Worm (Caenorhabditis elegans): ENCODE measurements around the gene Y49F6A.5.

The Y49F6A.5 gene

ce11 chrII:3626872-3627271, 17.2 kb upstream of the Y49F6A.5 start, which contains the start of gene M151.3:
M151.3 (plus strand) TSS chrII:3627172.
- TF ChIP-seq rec-8 (tag; optimal IDR thresholded peaks at IDR 0.05) (no peak), K12H6.12 (tag; optimal IDR thresholded peaks at IDR 0.05) (no peak), nfya-1 (tag; optimal IDR thresholded peaks at IDR 0.05; ENCODE audit: borderline replicate concordance, insufficient read depth) (no peak), ets-4 (GFP tag; optimal IDR thresholded peaks at IDR 0.05) (no peak), somi-1 (GFP tag; optimal IDR thresholded peaks at IDR 0.05) (no peak), F22D6.2 (tag; optimal IDR thresholded peaks at IDR 0.05) (no peak), ceh-40 (GFP tag; IDR thresholded peaks at IDR 0.05) (no peak), attf-5 (GFP tag; optimal IDR thresholded peaks at IDR 0.05) (no peak), lsy-27 (tag; optimal IDR thresholded peaks at IDR 0.05; ENCODE audit: borderline replicate concordance, insufficient read depth) (no peak), let-526 (GFP tag; IDR thresholded peaks at IDR 0.05) (no peak), F57C9.4 (tag; optimal IDR thresholded peaks at IDR 0.05) (no peak), cebp-1 (GFP tag; IDR thresholded peaks at IDR 0.05) (no peak), cebp-1 (tag; optimal IDR thresholded peaks at IDR 0.05) (no peak), ztf-28 (GFP tag; IDR thresholded peaks at IDR 0.05) (no peak), ztf-22 (GFP tag; optimal IDR thresholded peaks at IDR 0.05) (no peak), B0035.1 (tag; optimal IDR thresholded peaks at IDR 0.05) (no peak)

ce11 chrII:3622014-3622413, 12.3 kb upstream of the Y49F6A.5 start, which contains the start of gene M151.7:
M151.7 (plus strand) TSS chrII:3622314.
- TF ChIP-seq hmg-1.2 (GFP tag; IDR thresholded peaks at IDR 0.05) (no peak), F10E7.11 (tag; optimal IDR thresholded peaks at IDR 0.05) (no peak), athp-1 (tag; optimal IDR thresholded peaks at IDR 0.05) (no peak), egrh-3 (GFP tag; IDR thresholded peaks at IDR 0.05) (no peak), zfh-2 (GFP tag; conservative IDR thresholded peaks at IDR 0.05) (no peak), let-607 (tag; optimal IDR thresholded peaks at IDR 0.05) (no peak), hlh-26 (GFP tag; conservative IDR thresholded peaks at IDR 0.05) (no peak), F33H1.4 (GFP tag; IDR thresholded peaks at IDR 0.05) (no peak), B0019.2 (GFP tag; conservative IDR thresholded peaks at IDR 0.05) (no peak), B0261.1 (tag; optimal IDR thresholded peaks at IDR 0.05) (no peak)

- TF ChIP-seq unc-62 (GFP tag; optimal IDR thresholded peaks at IDR 0.05): no peak
- TF ChIP-seq madf-6 (GFP tag; IDR thresholded peaks at IDR 0.05): peak; percentile 36; the same call in 1 of the 2 replicates
- TF ChIP-seq aptf-2 (GFP tag; conservative IDR thresholded peaks at IDR 0.05): peak; percentile 56; the same call in 1 of the 2 replicates
- TF ChIP-seq dpl-1 (GFP tag; optimal IDR thresholded peaks at IDR 0.05): peak; percentile 24
- TF ChIP-seq madf-8 (GFP tag; conservative IDR thresholded peaks at IDR 0.05): 0 out of 2 replicates have a peak, but pooled peaks have one; percentile 20
- peak; percentile 66 for TF ChIP-seq efl-1 (GFP tag; optimal IDR thresholded peaks at IDR 0.05)
- no peak for TF ChIP-seq ztf-26 (tag; optimal IDR thresholded peaks at IDR 0.05)
Measured at ce11 chrII:3620862-3621261, 11.2 kb upstream of the Y49F6A.5 start.

- TF ChIP-seq ets-4 (GFP tag; optimal IDR thresholded peaks at IDR 0.05) (no peak), sptf-2 (GFP tag; optimal IDR thresholded peaks at IDR 0.05) (no peak), ztf-28 (GFP tag; IDR thresholded peaks at IDR 0.05) (no peak), aptf-3 (GFP tag; IDR thresholded peaks at IDR 0.05) (no peak), ama-1 (optimal IDR thresholded peaks at IDR 0.05) (no peak), ama-1 (GFP tag; optimal IDR thresholded peaks at IDR 0.05) (no peak), ztf-26 (tag; optimal IDR thresholded peaks at IDR 0.05) (no peak), akir-1 (GFP tag; optimal IDR thresholded peaks at IDR 0.05) (no peak), Y95B8A.8 (GFP tag; IDR thresholded peaks at IDR 0.05) (no peak), pbrm-1 (GFP tag; IDR thresholded peaks at IDR 0.05) (no peak)
Measured at ce11 chrII:3617512-3617911, 7.8 kb upstream of the Y49F6A.5 start, which contains the start of gene F40E12.1. F40E12.1 (plus strand) TSS chrII:3617812.

Data from whole organism, young adult.